Worm (Caenorhabditis elegans) whole organism, L4 larva: ENCODE data around the gene flp-23.
A peak's percentile ranks its signal among the peaks of the same experiment; 100 is the strongest.

ENCODE experiments used
- F37D6.2 ChIP-seq: sonication (generic microtip); optimal IDR thresholded peaks from 2 replicates; lab custom pipeline; 2016; ENCODE audit warnings: mild to moderate bottlenecking, missing genetic modification characterization, missing compliant biosample characterization
- F44E2.7 ChIP-seq: fragments of 200-800 bp; sonication (Bioruptor generic); IDR thresholded peaks from 2 replicates; pipeline ENCODE4 v2.1.2; 2022; ENCODE audit warnings: missing genetic modification characterization, missing compliant biosample characterization
- F49E8.2 ChIP-seq: sonication (generic microtip); optimal IDR thresholded peaks from 2 replicates; lab custom pipeline; 2016; ENCODE audit warnings: missing compliant biosample characterization, mild to moderate bottlenecking, missing genetic modification characterization, borderline replicate concordance
- R02D3.7 ChIP-seq: fragments of 150-350 bp; sonication (generic microtip); optimal IDR thresholded peaks from 3 replicates; lab custom pipeline; 2014; ENCODE audit warnings: missing biosample characterization, missing genetic modification characterization
- T26A8.4 ChIP-seq: fragments of 200-800 bp; sonication (Bioruptor generic); IDR thresholded peaks from 2 replicates; pipeline ENCODE4 v1.3.6; 2022; ENCODE audit warnings: missing genetic modification characterization, missing compliant biosample characterization
- Y105C5A.15 ChIP-seq: fragments of 200-800 bp; sonication (Bioruptor generic); IDR thresholded peaks from 2 replicates; pipeline ENCODE4 v1.3.6; 2022; ENCODE audit warnings: missing genetic modification characterization, missing compliant biosample characterization
- Y48G9A.11 ChIP-seq: fragments of 200-800 bp; sonication (Bioruptor generic); IDR thresholded peaks from 2 replicates; pipeline ENCODE4 v1.3.6; 2022; ENCODE audit warnings: missing genetic modification reagents, missing genetic modification characterization, missing compliant biosample characterization
- ZK546.5 ChIP-seq, 2 experiments: sonication (generic microtip); optimal IDR thresholded peaks; 2 replicates each; lab custom pipeline; 2017; ENCODE audit warnings: missing biosample characterization in 2 of 2, missing genetic modification characterization in 2 of 2
- aha-1 ChIP-seq: fragments of 150-350 bp; peaks from one replicate; lab custom pipeline; 2014; ENCODE audit warnings: missing biosample characterization, missing genetic modification characterization
- ama-1 ChIP-seq: fragments of 150-350 bp; optimal IDR thresholded peaks from 2 replicates; lab custom pipeline; 2014; ENCODE audit warnings: inconsistent platforms, mixed read lengths
- ceh-32 ChIP-seq: sonication (generic microtip); optimal IDR thresholded peaks from 2 replicates; lab custom pipeline; 2016; ENCODE audit warnings: mild to moderate bottlenecking, missing genetic modification characterization, missing compliant biosample characterization; ENCODE audit not compliant: poor library complexity
- ceh-44 ChIP-seq: fragments of 200-800 bp; sonication (Bioruptor generic); IDR thresholded peaks from 2 replicates; pipeline ENCODE4 v1.3.6; 2022; ENCODE audit warnings: missing genetic modification reagents, missing genetic modification characterization, missing compliant biosample characterization
- ceh-62 ChIP-seq: sonication (generic microtip); optimal IDR thresholded peaks from 2 replicates; lab custom pipeline; 2017; ENCODE audit warnings: missing biosample characterization, missing genetic modification characterization
- ces-1 ChIP-seq: fragments of 150-350 bp; sonication (generic microtip); optimal IDR thresholded peaks from 4 replicates; lab custom pipeline; 2014; ENCODE audit warnings: missing biosample characterization, missing genetic modification reagents, missing genetic modification characterization
- ctbp-1 ChIP-seq: fragments of 200-800 bp; sonication (Bioruptor generic); IDR thresholded peaks from 2 replicates; pipeline ENCODE4 v1.3.6; 2022; ENCODE audit warnings: missing genetic modification reagents, missing genetic modification characterization, missing compliant biosample characterization
- daf-16 ChIP-seq, 3 experiments: sonication (generic microtip); optimal IDR thresholded peaks; 2 replicates each; lab custom pipeline; 2016 to 2017; ENCODE audit warnings: missing genetic modification characterization in 3 of 3, missing genetic modification reagents in 3 of 3, mild to moderate bottlenecking in 2 of 3, missing compliant biosample characterization in 2 of 3, missing biosample characterization in 1 of 3, moderate library complexity in 1 of 3
- dmd-6 ChIP-seq: fragments of 200-800 bp; sonication (Bioruptor generic); IDR thresholded peaks from 2 replicates; pipeline ENCODE4 v1.3.6; 2022; ENCODE audit warnings: missing genetic modification reagents, missing genetic modification characterization, missing compliant biosample characterization
- egl-27 ChIP-seq: sonication (generic microtip); optimal IDR thresholded peaks from 3 replicates; lab custom pipeline; 2017; ENCODE audit warnings: missing biosample characterization, missing genetic modification reagents, missing genetic modification characterization
- fos-1 ChIP-seq: fragments of 150-350 bp; optimal IDR thresholded peaks from 2 replicates; lab custom pipeline; 2014; ENCODE audit warnings: missing biosample characterization, missing genetic modification characterization
- hif-1 ChIP-seq, 2 experiments: sonication (generic microtip); optimal IDR thresholded peaks; 2 replicates each; lab custom pipeline; 2016 to 2017; ENCODE audit warnings: missing compliant biosample characterization in 2 of 2, missing genetic modification characterization in 2 of 2, missing genetic modification reagents in 2 of 2, missing genotype in 2 of 2, mild to moderate bottlenecking in 1 of 2
- hmg-1.1 ChIP-seq: fragments of 200-800 bp; sonication (Bioruptor generic); IDR thresholded peaks from 2 replicates; pipeline ENCODE4 v1.3.6; 2022; ENCODE audit warnings: missing genetic modification reagents, missing genetic modification characterization, missing compliant biosample characterization
- lim-7 ChIP-seq: fragments of 200-800 bp; sonication (Bioruptor generic); IDR thresholded peaks from 2 replicates; pipeline ENCODE4 v1.3.6; 2022; ENCODE audit warnings: missing genetic modification characterization, missing compliant biosample characterization
- lin-1 ChIP-seq: fragments of 200-800 bp; sonication (Bioruptor generic); IDR thresholded peaks from 2 replicates; pipeline ENCODE4 v1.3.6; 2022; ENCODE audit warnings: missing genetic modification reagents, missing genetic modification characterization, missing compliant biosample characterization
- lsy-2 ChIP-seq, 2 experiments: fragments of 150-350 bp in 1 of 2; sonication (generic microtip) in 1 of 2; optimal IDR thresholded peaks; 2 replicates each; lab custom pipeline; 2014 to 2017; ENCODE audit warnings: missing biosample characterization in 2 of 2, missing genetic modification characterization in 2 of 2
- madf-9 ChIP-seq: fragments of 200-800 bp; sonication (Bioruptor generic); conservative IDR thresholded peaks from 2 replicates; pipeline ENCODE4 v1.3.6; 2022; ENCODE audit warnings: missing genetic modification reagents, missing genetic modification characterization, missing compliant biosample characterization
- mep-1 ChIP-seq: fragments of 150-350 bp; sonication (generic microtip); optimal IDR thresholded peaks from 3 replicates; lab custom pipeline; 2014; ENCODE audit warnings: missing biosample characterization, missing genetic modification characterization
- mes-2 ChIP-seq: sonication (generic microtip); optimal IDR thresholded peaks from 2 replicates; lab custom pipeline; 2016; ENCODE audit warnings: missing genotype, mild to moderate bottlenecking, missing genetic modification characterization, missing compliant biosample characterization; ENCODE audit not compliant: poor library complexity, severe bottlenecking
- mxl-2 ChIP-seq: fragments of 200-800 bp; sonication (Bioruptor generic); conservative IDR thresholded peaks from 2 replicates; pipeline ENCODE4 v1.3.6; 2022; ENCODE audit warnings: missing genetic modification reagents, missing genetic modification characterization, missing compliant biosample characterization
- nhr-10 ChIP-seq: fragments of 150-350 bp; optimal IDR thresholded peaks from 2 replicates; lab custom pipeline; 2014; ENCODE audit warnings: missing biosample characterization, missing genetic modification characterization
- nhr-102 ChIP-seq: sonication (generic microtip); optimal IDR thresholded peaks from 2 replicates; lab custom pipeline; 2016; ENCODE audit warnings: mild to moderate bottlenecking, missing genetic modification characterization, moderate library complexity, missing compliant biosample characterization
- nhr-237 ChIP-seq: sonication (generic microtip); optimal IDR thresholded peaks from 2 replicates; lab custom pipeline; 2017; ENCODE audit warnings: missing biosample characterization, missing genetic modification characterization
- nhr-28 ChIP-seq: fragments of 150-350 bp; optimal IDR thresholded peaks from 2 replicates; lab custom pipeline; 2014; ENCODE audit warnings: missing biosample characterization, missing genetic modification characterization
- php-3 ChIP-seq: fragments of 200-800 bp; sonication (Bioruptor generic); IDR thresholded peaks from 2 replicates; pipeline ENCODE4 v1.3.6; 2022; ENCODE audit warnings: missing genetic modification reagents, missing genetic modification characterization, missing compliant biosample characterization
- rbr-2 ChIP-seq: sonication (generic microtip); optimal IDR thresholded peaks from 2 replicates; lab custom pipeline; 2016; ENCODE audit warnings: missing genotype, missing genetic modification characterization, missing compliant biosample characterization
- set-16 ChIP-seq: fragments of 200-800 bp; sonication (Bioruptor generic); IDR thresholded peaks from 2 replicates; pipeline ENCODE4 v1.3.6; 2022; ENCODE audit warnings: missing genetic modification reagents, missing genetic modification characterization, missing compliant biosample characterization
- snpc-1.2 ChIP-seq: fragments of 200-800 bp; sonication (Bioruptor generic); IDR thresholded peaks from 2 replicates; pipeline ENCODE4 v1.3.6; 2022; ENCODE audit warnings: missing genetic modification reagents, missing genetic modification characterization, missing compliant biosample characterization
- spr-1 ChIP-seq: sonication (generic microtip); optimal IDR thresholded peaks from 2 replicates; lab custom pipeline; 2016; ENCODE audit warnings: mild to moderate bottlenecking, missing genetic modification characterization, missing compliant biosample characterization
- spr-3 ChIP-seq: fragments of 200-800 bp; sonication (Bioruptor generic); optimal IDR thresholded peaks from 2 replicates; lab custom pipeline; 2018; ENCODE audit warnings: mild to moderate bottlenecking, missing genetic modification characterization, missing compliant biosample characterization
- tag-97 ChIP-seq: fragments of 200-800 bp; sonication (Bioruptor generic); IDR thresholded peaks from 2 replicates; pipeline ENCODE4 v1.3.6; 2022; ENCODE audit warnings: missing genetic modification characterization, missing compliant biosample characterization
- tra-1 ChIP-seq: fragments of 200-800 bp; sonication (Bioruptor generic); IDR thresholded peaks from 2 replicates; pipeline ENCODE4 v1.3.6; 2022; ENCODE audit warnings: missing genetic modification reagents, missing genetic modification characterization, missing compliant biosample characterization
- unc-39 ChIP-seq: sonication (generic microtip); optimal IDR thresholded peaks from 2 replicates; lab custom pipeline; 2017; ENCODE audit warnings: missing biosample characterization, missing genetic modification characterization
- vab-7 ChIP-seq: fragments of 200-800 bp; sonication (Bioruptor generic); IDR thresholded peaks from 2 replicates; pipeline ENCODE4 v1.3.6; 2022; ENCODE audit warnings: missing genetic modification reagents, missing genetic modification characterization, missing compliant biosample characterization
- zag-1 ChIP-seq: fragments of 150-350 bp; optimal IDR thresholded peaks from 2 replicates; lab custom pipeline; 2014; ENCODE audit warnings: missing biosample characterization, missing genetic modification characterization
- zfp-3 ChIP-seq: fragments of 200-800 bp; sonication (Bioruptor generic); conservative IDR thresholded peaks from 2 replicates; pipeline ENCODE4 v1.3.6; 2022; ENCODE audit warnings: missing genetic modification reagents, missing genetic modification characterization, missing compliant biosample characterization
- ztf-11 ChIP-seq: fragments of 150-350 bp; optimal IDR thresholded peaks from 2 replicates; lab custom pipeline; 2014; ENCODE audit warnings: missing biosample characterization, missing genetic modification characterization
- ztf-7 ChIP-seq: fragments of 150-350 bp; optimal IDR thresholded peaks from 2 replicates; lab custom pipeline; 2014; ENCODE audit warnings: missing biosample characterization, missing genetic modification characterization

flp-23 gene

DNA sequence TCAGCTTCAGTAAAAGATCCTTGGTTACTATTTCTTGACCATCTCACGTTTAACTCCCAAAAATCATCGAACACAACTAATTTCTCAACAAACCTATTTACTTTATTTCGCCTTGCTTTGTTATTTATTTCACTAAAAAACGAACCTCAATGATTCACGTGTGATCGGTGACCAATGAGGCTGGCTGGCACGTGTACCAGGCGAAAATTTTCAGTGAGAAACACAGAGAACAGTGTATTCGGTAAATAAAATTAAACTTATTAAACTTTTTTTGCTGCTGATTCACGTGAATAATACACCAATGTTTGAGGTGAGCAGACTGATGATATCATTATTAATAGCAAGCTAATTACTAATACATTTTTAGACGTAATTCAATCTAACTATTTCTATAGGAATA lies 4.8 kb downstream of the flp-23 start (continued):
- TF ChIP-seq ceh-32 (tag; lab: Kevin White, UChicago) (no peak), tra-1 (GFP tag; lab: Robert Waterston, UW) (no peak), set-16 (GFP tag; lab: Robert Waterston, UW) (no peak), hif-1 (tag; optimal IDR thresholded peaks at IDR 0.05; lab: Kevin White, UChicago) (no peak), F37D6.2 (tag; lab: Kevin White, UChicago) (no peak), spr-1 (tag; lab: Kevin White, UChicago) (no peak), zag-1 (tag; lab: Kevin White, UChicago) (no peak), mxl-2 (GFP tag; lab: Robert Waterston, UW) (0 out of 2 replicates have a peak, but pooled peaks have one; percentile 41), nhr-237 (tag; lab: Kevin White, UChicago) (no peak), Y48G9A.11 (GFP tag; lab: Robert Waterston, UW) (no peak), ztf-11 (tag; lab: Kevin White, UChicago) (no peak), php-3 (GFP tag; lab: Robert Waterston, UW) (no peak)

DNA sequence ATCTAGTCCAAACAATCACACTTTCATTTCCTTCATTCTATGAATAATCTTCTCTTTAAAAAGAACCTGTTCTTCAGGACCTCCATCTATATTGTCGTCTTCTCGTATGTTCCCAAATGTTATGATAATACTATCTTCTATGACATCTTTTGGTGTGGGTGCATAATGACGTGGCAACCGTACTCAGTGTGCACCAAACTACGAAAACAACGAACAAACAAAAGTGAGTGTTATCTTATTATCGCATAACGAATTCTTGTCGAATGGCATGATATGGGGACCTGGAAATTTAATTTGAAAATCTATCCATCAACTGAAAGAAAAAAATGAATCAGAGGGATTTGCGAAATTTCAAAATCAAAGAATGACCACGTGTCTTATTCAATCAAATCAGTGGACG lies 5.5 kb downstream of the flp-23 start:
- TF ChIP-seq daf-16 (GFP tag; optimal IDR thresholded peaks at IDR 0.05; lab: Kevin White, UChicago) (no peak), daf-16 (tag; optimal IDR thresholded peaks at IDR 0.05; lab: Kevin White, UChicago) (peak; percentile 37), Y48G9A.11 (GFP tag; lab: Robert Waterston, UW) (no peak)

DNA sequence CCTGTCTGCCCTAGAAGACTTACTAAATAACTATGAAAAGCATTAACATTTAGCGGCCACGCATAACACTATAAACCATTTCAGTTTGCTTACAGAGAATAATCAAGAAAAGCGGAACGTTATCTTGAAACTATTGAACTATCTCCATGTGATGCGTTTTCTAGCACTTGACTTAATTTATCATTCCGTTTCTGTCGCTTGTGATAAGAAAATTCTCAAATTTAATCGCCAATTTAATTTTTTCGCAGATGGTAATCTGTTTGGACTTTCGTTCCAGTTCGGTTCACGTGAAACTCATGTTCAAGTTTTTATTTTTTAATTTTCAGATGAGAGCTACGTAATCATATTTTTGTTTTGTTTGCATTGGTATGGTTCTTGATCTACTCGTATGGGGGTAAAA lies 6.4 kb downstream of the flp-23 start:
- no peak for TF ChIP-seq ceh-44 (GFP tag; lab: Robert Waterston, UW)
- TF ChIP-seq F37D6.2 (tag; lab: Kevin White, UChicago) = no peak
- no peak for TF ChIP-seq F49E8.2 (tag; lab: Kevin White, UChicago)
- TF ChIP-seq ceh-62 = no peak
- TF ChIP-seq nhr-102 (tag; lab: Kevin White, UChicago) = no peak
- TF ChIP-seq vab-7 (GFP tag; lab: Robert Waterston, UW) = no peak
- no peak for TF ChIP-seq spr-1 (tag; lab: Kevin White, UChicago)
- TF ChIP-seq php-3 (GFP tag; lab: Robert Waterston, UW) = peak; percentile 77
- peak; percentile 33; the same call in 1 of the 2 replicates for TF ChIP-seq lin-1 (GFP tag; lab: Robert Waterston, UW)
- no peak for TF ChIP-seq rbr-2 (tag; lab: Kevin White, UChicago)
- no peak for TF ChIP-seq zfp-3
- TF ChIP-seq tag-97 (GFP tag; lab: Robert Waterston, UW) = no peak
- no peak for TF ChIP-seq R02D3.7 (tag; lab: Kevin White, UChicago)
- TF ChIP-seq mep-1 (tag; lab: Kevin White, UChicago) = no peak
- 0 out of 2 replicates have a peak, but pooled peaks have one; percentile 41 for TF ChIP-seq tra-1 (GFP tag; lab: Robert Waterston, UW)
- no peak for TF ChIP-seq ZK546.5 (tag; optimal IDR thresholded peaks at IDR 0.05; lab: Kevin White, UChicago)
- TF ChIP-seq hmg-1.1 (GFP tag; lab: Robert Waterston, UW) = no peak
- peak; percentile 76 for TF ChIP-seq aha-1 (tag; lab: Kevin White, UChicago)
- no peak for TF ChIP-seq fos-1 (tag; lab: Kevin White, UChicago)
- peak in 1 of 2 experiments; percentile 8 for TF ChIP-seq lsy-2 (tag; optimal IDR thresholded peaks at IDR 0.05; lab: Kevin White, UChicago)
- TF ChIP-seq dmd-6 (GFP tag; lab: Robert Waterston, UW) = peak; percentile 93
- no peak for TF ChIP-seq ceh-32 (tag; lab: Kevin White, UChicago)
- no peak for TF ChIP-seq madf-9 (GFP tag; lab: Robert Waterston, UW)
- no peak for TF ChIP-seq spr-3
- TF ChIP-seq egl-27 (tag; lab: Kevin White, UChicago) = no peak
- no peak for TF ChIP-seq ctbp-1 (GFP tag; lab: Robert Waterston, UW)
- no peak for TF ChIP-seq unc-39
- TF ChIP-seq mes-2 = no peak
- peak; percentile 88 for TF ChIP-seq nhr-28 (tag; lab: Kevin White, UChicago)
- TF ChIP-seq ces-1 (GFP tag; lab: Kevin White, UChicago) = no peak
- no peak for TF ChIP-seq ztf-7 (tag; lab: Kevin White, UChicago)
- TF ChIP-seq Y48G9A.11 (GFP tag; lab: Robert Waterston, UW) = no peak
- no peak for TF ChIP-seq T26A8.4 (GFP tag; lab: Robert Waterston, UW)
- peak in 1 of 2 experiments; percentile 49 for TF ChIP-seq daf-16 (GFP tag; optimal IDR thresholded peaks at IDR 0.05; lab: Kevin White, UChicago)
- peak; percentile 94 for TF ChIP-seq daf-16 (tag; optimal IDR thresholded peaks at IDR 0.05; lab: Kevin White, UChicago)
- TF ChIP-seq ama-1 = no peak
- no peak for TF ChIP-seq snpc-1.2
- TF ChIP-seq F44E2.7 = no peak
- no peak for TF ChIP-seq lim-7 (GFP tag; lab: Robert Waterston, UW)
- TF ChIP-seq Y105C5A.15 (GFP tag; lab: Robert Waterston, UW) = no peak
- TF ChIP-seq nhr-10 (tag; lab: Kevin White, UChicago) = no peak
